Fruit fly (Drosophila melanogaster): ENCODE measurements around the gene CG43703.
A peak's percentile ranks its signal among the peaks of the same experiment; 100 is the strongest.

Gene CG43703

dm6 chr2L:3730182-3730975 lies 34.9 kb upstream of the CG43703 start, which contains the start of gene CG10019:
CG10019 (plus strand) TSS chr2L:3730466.
- TF ChIP-seq Med (GFP tag) (peak; percentile 71), Trl (optimal IDR thresholded peaks at IDR 0.05) (peak; percentile 80 to 98), Trl (GFP tag; optimal IDR thresholded peaks at IDR 0.05) (no peak), CG30431 (GFP tag; optimal IDR thresholded peaks at IDR 0.05) (no peak), abd-A (tag; optimal IDR thresholded peaks at IDR 0.05) (no peak), Hand (GFP tag; optimal IDR thresholded peaks at IDR 0.05) (peak; percentile 26), CG6813 (GFP tag; optimal IDR thresholded peaks at IDR 0.05) (no peak), CG17359 (tag; optimal IDR thresholded peaks at IDR 0.05) (no peak), otp (GFP tag; IDR thresholded peaks at IDR 0.05) (no peak), caup (GFP tag; optimal IDR thresholded peaks at IDR 0.05; ENCODE audit: severe bottlenecking) (peak; percentile 3), CG16813 (GFP tag; IDR thresholded peaks at IDR 0.05; ENCODE audit: partially characterized antibody) (no peak), CG10431 (GFP tag; optimal IDR thresholded peaks at IDR 0.05) (no peak), CG13287 (GFP tag; IDR thresholded peaks at IDR 0.05; ENCODE audit: partially characterized antibody) (peak; percentile 44; the same call in 1 of the 2 replicates), CG31224 (GFP tag; IDR thresholded peaks at IDR 0.05) (no peak), CG18011 (GFP tag; optimal IDR thresholded peaks at IDR 0.05) (no peak), hkb (optimal IDR thresholded peaks at IDR 0.05) (no peak), hkb (GFP tag; IDR thresholded peaks at IDR 0.05) (no peak), CG8944 (GFP tag; optimal IDR thresholded peaks at IDR 0.05) (no peak), crol (GFP tag; IDR thresholded peaks at IDR 0.05) (peak; percentile 78), CG7786 (GFP tag; optimal IDR thresholded peaks at IDR 0.05) (no peak), rib (GFP tag; IDR thresholded peaks at IDR 0.05) (0 out of 2 replicates have a peak, but pooled peaks have one; percentile 18), Side (GFP tag; optimal IDR thresholded peaks at IDR 0.05) (no peak), Elba2 (GFP tag; optimal IDR thresholded peaks at IDR 0.05) (peak; percentile 61), tup (GFP tag; optimal IDR thresholded peaks at IDR 0.05) (no peak), CG17361 (GFP tag; IDR thresholded peaks at IDR 0.05) (no peak), croc (GFP tag; conservative IDR thresholded peaks at IDR 0.05) (no peak), Deaf1 (tag; optimal IDR thresholded peaks at IDR 0.05) (peak; percentile 47), Mad (GFP tag; optimal IDR thresholded peaks at IDR 0.05) (no peak), CG2202 (tag; optimal IDR thresholded peaks at IDR 0.05) (no peak), CG4328 (GFP tag; optimal IDR thresholded peaks at IDR 0.05) (no peak), zen2 (GFP tag; IDR thresholded peaks at IDR 0.05; ENCODE audit: partially characterized antibody) (0 out of 3 replicates have a peak, but pooled peaks have one; percentile 30), CG11696 (GFP tag; IDR thresholded peaks at IDR 0.05) (0 out of 2 replicates have a peak, but pooled peaks have one; percentile 23), CG18764 (GFP tag; optimal IDR thresholded peaks at IDR 0.05) (no peak), Gsc (GFP tag; IDR thresholded peaks at IDR 0.05) (no peak), dimm (GFP tag; IDR thresholded peaks at IDR 0.05) (no peak), Hey (tag; optimal IDR thresholded peaks at IDR 0.05) (no peak), slp2 (GFP tag; optimal IDR thresholded peaks at IDR 0.05) (no peak), Jarid2 (GFP tag; optimal IDR thresholded peaks at IDR 0.05) (peak; percentile 75), sd (tag; optimal IDR thresholded peaks at IDR 0.05) (peak; percentile 58), fd3F (GFP tag; optimal IDR thresholded peaks at IDR 0.05) (no peak), CG11560 (tag; IDR thresholded peaks at IDR 0.05) (no peak), CG34422 (GFP tag; IDR thresholded peaks at IDR 0.05) (no peak), BEAF-32 (GFP tag; optimal IDR thresholded peaks at IDR 0.05) (no peak), chm (GFP tag; IDR thresholded peaks at IDR 0.05) (no peak), sens (GFP tag) (peak; percentile 75), CG2199 (GFP tag; IDR thresholded peaks at IDR 0.05) (no peak), CG9817 (tag; optimal IDR thresholded peaks at IDR 0.05) (no peak), Dbx (GFP tag; IDR thresholded peaks at IDR 0.05) (0 out of 3 replicates have a peak, but pooled peaks have one; percentile 8), hth (optimal IDR thresholded peaks at IDR 0.05) (no peak), CG6765 (GFP tag; optimal IDR thresholded peaks at IDR 0.05) (no peak)

All from whole organism, embryonic.